Worm (Caenorhabditis elegans) whole organism, L4 larva: ENCODE data around the gene F54D5.5.

Experiments
- D1046.2 ChIP-seq: fragments of 200-800 bp; sonication (Bioruptor generic); IDR thresholded peaks from 2 replicates; pipeline ENCODE4 v1.3.6; 2022; ENCODE audit warnings: missing genetic modification characterization, missing compliant biosample characterization
- F49E8.2 ChIP-seq: sonication (generic microtip); optimal IDR thresholded peaks from 2 replicates; lab custom pipeline; 2016; ENCODE audit warnings: missing compliant biosample characterization, mild to moderate bottlenecking, missing genetic modification characterization, borderline replicate concordance
- Y48G9A.11 ChIP-seq: fragments of 200-800 bp; sonication (Bioruptor generic); IDR thresholded peaks from 2 replicates; pipeline ENCODE4 v1.3.6; 2022; ENCODE audit warnings: missing genetic modification reagents, missing genetic modification characterization, missing compliant biosample characterization
- aha-1 ChIP-seq: fragments of 150-350 bp; peaks from one replicate; lab custom pipeline; 2014; ENCODE audit warnings: missing biosample characterization, missing genetic modification characterization
- ama-1 ChIP-seq: fragments of 150-350 bp; optimal IDR thresholded peaks from 2 replicates; lab custom pipeline; 2014; ENCODE audit warnings: inconsistent platforms, mixed read lengths
- arid-1 ChIP-seq: fragments of 200-800 bp; sonication (Bioruptor generic); conservative IDR thresholded peaks from 2 replicates; pipeline ENCODE4 v1.3.6; 2022; ENCODE audit warnings: missing genetic modification reagents, missing genetic modification characterization, missing compliant biosample characterization
- ceh-28 ChIP-seq: fragments of 150-350 bp; optimal IDR thresholded peaks from 2 replicates; lab custom pipeline; 2014; ENCODE audit warnings: missing biosample characterization, missing genetic modification reagents, missing genetic modification characterization
- ceh-62 ChIP-seq: sonication (generic microtip); optimal IDR thresholded peaks from 2 replicates; lab custom pipeline; 2017; ENCODE audit warnings: missing biosample characterization, missing genetic modification characterization
- cey-2 ChIP-seq: sonication (generic microtip); optimal IDR thresholded peaks from 3 replicates; lab custom pipeline; 2017; ENCODE audit warnings: missing genetic modification characterization, mild to moderate bottlenecking, missing compliant biosample characterization, antibody characterized with exemption, borderline replicate concordance; ENCODE audit not compliant: insufficient read depth
- ctbp-1 ChIP-seq: fragments of 200-800 bp; sonication (Bioruptor generic); IDR thresholded peaks from 2 replicates; pipeline ENCODE4 v1.3.6; 2022; ENCODE audit warnings: missing genetic modification reagents, missing genetic modification characterization, missing compliant biosample characterization
- daf-16 ChIP-seq, 3 experiments: sonication (generic microtip); optimal IDR thresholded peaks; 2 replicates each; lab custom pipeline; 2016 to 2017; ENCODE audit warnings: missing genetic modification characterization in 3 of 3, missing genetic modification reagents in 3 of 3, mild to moderate bottlenecking in 2 of 3, missing compliant biosample characterization in 2 of 3, missing biosample characterization in 1 of 3, moderate library complexity in 1 of 3
- daf-19 ChIP-seq: fragments of 200-800 bp; sonication (Bioruptor generic); conservative IDR thresholded peaks from 2 replicates; pipeline ENCODE4 v1.3.6; 2022; ENCODE audit warnings: missing genetic modification characterization, missing compliant biosample characterization
- daf-8 ChIP-seq: fragments of 200-800 bp; sonication (Bioruptor generic); IDR thresholded peaks from 2 replicates; pipeline ENCODE4 v1.3.6; 2022; ENCODE audit warnings: missing genetic modification characterization, missing compliant biosample characterization
- dmd-6 ChIP-seq: fragments of 200-800 bp; sonication (Bioruptor generic); IDR thresholded peaks from 2 replicates; pipeline ENCODE4 v1.3.6; 2022; ENCODE audit warnings: missing genetic modification reagents, missing genetic modification characterization, missing compliant biosample characterization
- dpl-1 ChIP-seq: fragments of 150-350 bp; optimal IDR thresholded peaks from 2 replicates; lab custom pipeline; 2014; ENCODE audit warnings: missing biosample characterization, missing genetic modification reagents, missing genetic modification characterization
- dve-1 ChIP-seq: sonication (generic microtip); optimal IDR thresholded peaks from 2 replicates; lab custom pipeline; 2017; ENCODE audit warnings: antibody characterized with exemption, mild to moderate bottlenecking, missing genetic modification characterization, missing compliant biosample characterization; ENCODE audit not compliant: insufficient read depth
- fkh-10 ChIP-seq: fragments of 150-350 bp; optimal IDR thresholded peaks from 2 replicates; lab custom pipeline; 2014; ENCODE audit warnings: missing biosample characterization, missing genetic modification reagents, missing genetic modification characterization
- fos-1 ChIP-seq: fragments of 150-350 bp; optimal IDR thresholded peaks from 2 replicates; lab custom pipeline; 2014; ENCODE audit warnings: missing biosample characterization, missing genetic modification characterization
- gei-8 ChIP-seq: fragments of 200-800 bp; sonication (Bioruptor generic); optimal IDR thresholded peaks from 2 replicates; lab custom pipeline; 2018; ENCODE audit warnings: mild to moderate bottlenecking, missing genetic modification characterization, missing compliant biosample characterization
- hlh-11 ChIP-seq: fragments of 200-800 bp; sonication (Bioruptor generic); optimal IDR thresholded peaks from 2 replicates; lab custom pipeline; 2018; ENCODE audit warnings: mild to moderate bottlenecking, missing genetic modification characterization, missing compliant biosample characterization
- hmg-1.1 ChIP-seq: fragments of 200-800 bp; sonication (Bioruptor generic); IDR thresholded peaks from 2 replicates; pipeline ENCODE4 v1.3.6; 2022; ENCODE audit warnings: missing genetic modification reagents, missing genetic modification characterization, missing compliant biosample characterization
- lim-7 ChIP-seq: fragments of 200-800 bp; sonication (Bioruptor generic); IDR thresholded peaks from 2 replicates; pipeline ENCODE4 v1.3.6; 2022; ENCODE audit warnings: missing genetic modification characterization, missing compliant biosample characterization
- lin-1 ChIP-seq: fragments of 200-800 bp; sonication (Bioruptor generic); IDR thresholded peaks from 2 replicates; pipeline ENCODE4 v1.3.6; 2022; ENCODE audit warnings: missing genetic modification reagents, missing genetic modification characterization, missing compliant biosample characterization
- lin-38 ChIP-seq: fragments of 200-800 bp; sonication (Bioruptor generic); IDR thresholded peaks from 2 replicates; pipeline ENCODE4 v1.3.6; 2022; ENCODE audit warnings: missing genetic modification reagents, missing genetic modification characterization, missing compliant biosample characterization
- lin-39 ChIP-seq: fragments of 150-350 bp; optimal IDR thresholded peaks from 2 replicates; lab custom pipeline; 2014; ENCODE audit warnings: missing biosample characterization, missing genetic modification reagents, missing genetic modification characterization
- lir-3 ChIP-seq: sonication (generic microtip); optimal IDR thresholded peaks from 2 replicates; lab custom pipeline; 2016; ENCODE audit warnings: mild to moderate bottlenecking, missing genetic modification characterization, missing compliant biosample characterization
- lsy-2 ChIP-seq, 2 experiments: fragments of 150-350 bp in 1 of 2; sonication (generic microtip) in 1 of 2; optimal IDR thresholded peaks; 2 replicates each; lab custom pipeline; 2014 to 2017; ENCODE audit warnings: missing biosample characterization in 2 of 2, missing genetic modification characterization in 2 of 2
- madf-5 ChIP-seq, 2 experiments: fragments of 200-800 bp; sonication (Bioruptor generic); IDR thresholded peaks; 2 replicates each; pipeline ENCODE4 v1.3.6; 2022; ENCODE audit warnings: missing compliant biosample characterization in 2 of 2, missing genetic modification characterization in 2 of 2
- mes-2 ChIP-seq: sonication (generic microtip); optimal IDR thresholded peaks from 2 replicates; lab custom pipeline; 2016; ENCODE audit warnings: missing genotype, mild to moderate bottlenecking, missing genetic modification characterization, missing compliant biosample characterization; ENCODE audit not compliant: poor library complexity, severe bottlenecking
- nhr-10 ChIP-seq: fragments of 150-350 bp; optimal IDR thresholded peaks from 2 replicates; lab custom pipeline; 2014; ENCODE audit warnings: missing biosample characterization, missing genetic modification characterization
- nhr-102 ChIP-seq: sonication (generic microtip); optimal IDR thresholded peaks from 2 replicates; lab custom pipeline; 2016; ENCODE audit warnings: mild to moderate bottlenecking, missing genetic modification characterization, moderate library complexity, missing compliant biosample characterization
- nhr-28 ChIP-seq: fragments of 150-350 bp; optimal IDR thresholded peaks from 2 replicates; lab custom pipeline; 2014; ENCODE audit warnings: missing biosample characterization, missing genetic modification characterization
- nhr-48 ChIP-seq: sonication (generic microtip); optimal IDR thresholded peaks from 2 replicates; lab custom pipeline; 2016; ENCODE audit warnings: mild to moderate bottlenecking, missing genetic modification characterization, missing compliant biosample characterization
- pha-4 ChIP-seq, 2 experiments: fragments of 150-350 bp in 1 of 2; fragments of 200-800 bp in 1 of 2; sonication (Bioruptor generic) in 1 of 2; IDR thresholded peaks in 1 of 2; optimal IDR thresholded peaks in 1 of 2; 2 replicates each; pipeline versions ENCODE4 v1.3.6 to Lab custom; 2014 to 2022; ENCODE audit warnings: missing genetic modification characterization in 2 of 2, missing genetic modification reagents in 2 of 2, missing biosample characterization in 1 of 2, missing compliant biosample characterization in 1 of 2
- pqm-1 ChIP-seq: sonication (generic microtip); optimal IDR thresholded peaks from 2 replicates; lab custom pipeline; 2017; ENCODE audit warnings: missing biosample characterization, missing genetic modification characterization
- snpc-4 ChIP-seq: fragments of 150-350 bp; optimal IDR thresholded peaks from 2 replicates; lab custom pipeline; 2014; ENCODE audit warnings: missing biosample characterization, missing genetic modification characterization
- unc-130 ChIP-seq: sonication (generic microtip); optimal IDR thresholded peaks from 2 replicates; lab custom pipeline; 2016; ENCODE audit warnings: missing genetic modification reagents, missing genetic modification characterization, missing compliant biosample characterization
- unc-62 ChIP-seq, 3 experiments: fragments of 150-350 bp in 1 of 3; sonication (generic microtip); optimal IDR thresholded peaks in 2 of 3; peaks in 1 of 3; 1 replicate in 1 of 3; 2 replicates in 2 of 3; lab custom pipeline; 2014 to 2017; ENCODE audit warnings: missing biosample characterization in 3 of 3, missing genetic modification characterization in 3 of 3, missing genetic modification reagents in 3 of 3, missing genotype in 1 of 3
- zfp-3 ChIP-seq: fragments of 200-800 bp; sonication (Bioruptor generic); conservative IDR thresholded peaks from 2 replicates; pipeline ENCODE4 v1.3.6; 2022; ENCODE audit warnings: missing genetic modification reagents, missing genetic modification characterization, missing compliant biosample characterization
- zip-2 ChIP-seq: fragments of 150-350 bp; optimal IDR thresholded peaks from 2 replicates; lab custom pipeline; 2014; ENCODE audit warnings: missing biosample characterization, missing genetic modification characterization
- ztf-11 ChIP-seq: fragments of 150-350 bp; optimal IDR thresholded peaks from 2 replicates; lab custom pipeline; 2014; ENCODE audit warnings: missing biosample characterization, missing genetic modification characterization

F54D5.5 gene

DNA sequence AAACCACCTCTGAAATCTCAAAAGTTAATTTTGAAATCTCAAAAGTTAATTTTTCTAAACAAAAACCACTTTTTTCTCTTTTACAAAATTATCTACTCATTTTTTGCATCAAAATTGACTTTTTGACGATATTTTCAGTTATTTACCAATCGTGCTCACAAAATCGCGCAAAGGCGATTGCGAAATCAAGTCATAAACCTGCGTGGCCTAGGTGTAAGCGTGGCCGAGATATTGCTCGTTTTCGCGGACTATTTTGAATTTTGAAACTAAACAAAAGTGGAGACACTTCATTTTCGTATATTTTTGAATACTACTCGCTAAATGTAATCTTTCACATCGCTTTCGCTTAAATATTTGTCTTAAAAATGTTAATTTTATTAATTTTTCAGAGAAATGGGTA, 11.5 kb upstream of the F54D5.5 start, which contains the start of gene smc-6:
TSS of gene smc-6 (plus strand) at position 390 of the 400 bp plus-strand sequence.
- TF ChIP-seq pha-4 (GFP tag; IDR thresholded peaks at IDR 0.05; lab: Robert Waterston, UW) (no peak), pha-4 (tag; optimal IDR thresholded peaks at IDR 0.05; lab: Kevin White, UChicago) (peak; percentile 47), fkh-10 (GFP tag; lab: Kevin White, UChicago) (peak; percentile 18), lir-3 (tag; lab: Kevin White, UChicago) (no peak), hmg-1.1 (GFP tag; lab: Robert Waterston, UW) (peak; percentile 40; the same call in 1 of the 2 replicates), aha-1 (tag; lab: Kevin White, UChicago) (peak; percentile 56), dpl-1 (GFP tag; lab: Kevin White, UChicago) (peak; percentile 65), ceh-62 (no peak), cey-2 (no peak), nhr-28 (tag; lab: Kevin White, UChicago) (peak; percentile 13), daf-16 (GFP tag; optimal IDR thresholded peaks at IDR 0.05; lab: Kevin White, UChicago) (no peak), daf-16 (tag; optimal IDR thresholded peaks at IDR 0.05; lab: Kevin White, UChicago) (peak; percentile 16), zfp-3 (no peak), mes-2 (tag; lab: Kevin White, UChicago) (peak; percentile 83), dve-1 (peak; percentile 27)

DNA sequence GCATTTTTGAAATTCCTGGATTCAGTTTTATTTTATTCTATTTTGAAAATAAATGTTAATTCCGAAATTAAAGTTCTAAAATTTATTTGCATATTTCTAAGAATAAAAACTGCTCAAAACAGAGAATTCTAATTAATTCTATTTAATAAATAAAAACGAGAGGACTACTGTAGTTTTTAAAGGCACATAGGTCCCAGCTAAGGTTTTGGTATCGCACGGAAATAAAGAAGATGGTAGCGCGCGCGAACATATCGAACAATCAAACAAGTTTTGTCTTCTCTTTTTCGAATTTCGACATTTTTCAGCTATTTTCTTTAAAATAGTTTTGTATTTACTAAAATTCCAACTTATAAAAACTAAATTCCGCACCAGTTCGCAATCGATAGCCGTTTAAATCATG, 11.0 kb upstream of the F54D5.5 start:
- TF ChIP-seq daf-19 (GFP tag; lab: Robert Waterston, UW): no peak
- no peak for TF ChIP-seq pqm-1 (tag; lab: Kevin White, UChicago)
- TF ChIP-seq nhr-102 (tag; lab: Kevin White, UChicago): no peak
- TF ChIP-seq ama-1: no peak
- TF ChIP-seq nhr-48: no peak
- 0 out of 2 replicates have a peak, but pooled peaks have one; percentile 61 for TF ChIP-seq Y48G9A.11 (GFP tag; lab: Robert Waterston, UW)
- TF ChIP-seq fos-1 (tag; lab: Kevin White, UChicago): no peak
- no peak for TF ChIP-seq ctbp-1
- TF ChIP-seq F49E8.2: peak; percentile 56
- TF ChIP-seq lin-1 (GFP tag; lab: Robert Waterston, UW): no peak
- TF ChIP-seq ztf-11: no peak
- TF ChIP-seq lin-38 (GFP tag; lab: Robert Waterston, UW): peak; percentile 69
- no peak for TF ChIP-seq zip-2 (tag; lab: Kevin White, UChicago)
- TF ChIP-seq daf-8 (GFP tag; lab: Robert Waterston, UW): no peak
- no peak for TF ChIP-seq gei-8
- TF ChIP-seq snpc-4 (tag; lab: Kevin White, UChicago): no peak
- TF ChIP-seq D1046.2 (GFP tag; lab: Robert Waterston, UW): no peak
- TF ChIP-seq nhr-10 (tag; lab: Kevin White, UChicago): no peak
- TF ChIP-seq lin-39 (tag; lab: Kevin White, UChicago): no peak
- no peak for TF ChIP-seq lim-7 (GFP tag; lab: Robert Waterston, UW)
- TF ChIP-seq dpl-1 (GFP tag; lab: Kevin White, UChicago): no peak
- no peak for TF ChIP-seq ceh-28
- peak; percentile 72 for TF ChIP-seq unc-130 (GFP tag; lab: Kevin White, UChicago)
- TF ChIP-seq unc-62 (GFP tag; optimal IDR thresholded peaks at IDR 0.05 in 1 of 2; lab: Kevin White, UChicago): no peak
- no peak for TF ChIP-seq unc-62 (tag; optimal IDR thresholded peaks at IDR 0.05; lab: Kevin White, UChicago)
- TF ChIP-seq dmd-6 (GFP tag; lab: Robert Waterston, UW): no peak
- no peak for TF ChIP-seq madf-5 (GFP tag; IDR thresholded peaks at IDR 0.05; lab: Robert Waterston, UW)

DNA sequence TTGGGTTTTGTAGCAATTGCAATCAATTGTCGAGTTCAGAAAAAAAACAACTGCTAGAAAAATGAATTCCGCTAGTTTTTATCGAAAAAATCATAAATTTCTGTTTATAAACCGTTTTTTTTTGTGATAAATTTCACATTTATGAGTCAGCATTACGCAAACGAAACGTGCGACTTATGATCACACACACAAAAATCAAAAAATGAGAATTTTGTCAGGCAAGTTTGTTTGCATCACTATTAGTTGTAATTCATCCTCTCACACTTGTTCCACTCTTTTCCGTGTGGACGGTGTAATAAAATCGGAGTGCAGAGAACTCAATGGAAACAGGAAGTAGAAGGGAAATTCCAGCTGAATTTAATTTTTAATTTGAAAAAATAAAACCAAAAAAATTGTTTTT, 10.6 kb upstream of the F54D5.5 start, which contains the start of gene pcs-1:
TSS of gene pcs-1 (minus strand) at position 344 of the 400 bp plus-strand sequence.
- TF ChIP-seq arid-1 (no peak), hmg-1.1 (GFP tag; lab: Robert Waterston, UW) (no peak), lsy-2 (tag; optimal IDR thresholded peaks at IDR 0.05; lab: Kevin White, UChicago) (peak in 1 of 2 experiments; percentile 23), pqm-1 (tag; lab: Kevin White, UChicago) (peak; percentile 50), ctbp-1 (no peak), daf-16 (GFP tag; optimal IDR thresholded peaks at IDR 0.05; lab: Kevin White, UChicago) (no peak), daf-16 (tag; optimal IDR thresholded peaks at IDR 0.05; lab: Kevin White, UChicago) (peak; percentile 4), hlh-11 (tag; lab: Kevin White, UChicago) (no peak), zfp-3 (no peak), ama-1 (no peak), nhr-28 (tag; lab: Kevin White, UChicago) (peak; percentile 8)
